Fruit fly (Drosophila melanogaster) S2 (cell line): ENCODE results near the gene MME1.

Source experiments
- CG8478 ChIP-seq: fragments of >200 bp; optimal IDR thresholded peaks from 2 replicates; lab custom pipeline; 2018
- CTCF ChIP-seq, 2 experiments: fragments of >200 bp; optimal IDR thresholded peaks; 2 replicates each; lab custom pipeline; 2018

DNA sequence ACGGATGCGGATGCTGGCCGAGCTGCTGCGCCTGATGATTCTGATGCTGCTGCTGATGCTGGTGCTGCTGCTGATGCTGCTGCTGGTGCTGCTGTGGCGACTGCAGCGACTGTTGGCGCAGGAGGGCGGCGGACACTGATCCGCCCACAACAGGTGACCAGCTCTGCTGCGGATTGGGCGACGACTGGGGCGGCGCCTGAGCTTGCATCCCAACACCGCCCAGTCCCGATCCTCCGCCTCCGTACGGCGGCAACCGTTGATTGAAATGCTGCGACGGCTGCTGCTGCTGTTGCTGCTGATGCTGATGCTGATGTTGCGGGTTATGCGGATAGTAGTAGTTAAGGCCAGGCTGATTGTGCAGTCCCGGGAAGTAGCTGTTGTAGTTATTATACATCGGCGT, 2.1 kb upstream of the MME1 start:
- TF ChIP-seq CTCF (optimal IDR thresholded peaks at IDR 0.05; lab: Kevin White, UChicago) = no peak
- TF ChIP-seq CG8478 (lab: Kevin White, UChicago) = no peak
